Worm (Caenorhabditis elegans) whole organism, early embryonic: ENCODE results near the gene ZK354.7.
"Not testable (repeated sequence)": the region's sequence is repeated elsewhere in the genome, so short reads cannot be mapped to it uniquely, and the experiment has no call there.

Experiments used
- B0310.2 ChIP-seq: sonication (generic microtip); optimal IDR thresholded peaks from 2 replicates; lab custom pipeline; 2016; ENCODE audit warnings: mild to moderate bottlenecking, missing genetic modification characterization, missing compliant biosample characterization
- F13C5.2 ChIP-seq: sonication (generic microtip); optimal IDR thresholded peaks from 2 replicates; lab custom pipeline; 2017; ENCODE audit warnings: mild to moderate bottlenecking, missing genetic modification characterization, inconsistent platforms, missing compliant biosample characterization
- aly-1 ChIP-seq: sonication (generic microtip); optimal IDR thresholded peaks from 2 replicates; lab custom pipeline; 2016; ENCODE audit warnings: missing genetic modification characterization, missing compliant biosample characterization
- ama-1 ChIP-seq: fragments of 150-350 bp; optimal IDR thresholded peaks from 2 replicates; lab custom pipeline; 2014
- ceh-13 ChIP-seq: fragments of 200-800 bp; sonication (Bioruptor generic); optimal IDR thresholded peaks from 2 replicates; lab custom pipeline; 2018; ENCODE audit warnings: mild to moderate bottlenecking, missing genetic modification characterization, missing compliant biosample characterization
- ceh-36 ChIP-seq: sonication (generic microtip); optimal IDR thresholded peaks from 2 replicates; lab custom pipeline; 2016; ENCODE audit warnings: missing genetic modification characterization, inconsistent platforms, missing compliant biosample characterization
- ets-7 ChIP-seq: sonication (generic microtip); optimal IDR thresholded peaks from 2 replicates; lab custom pipeline; 2016; ENCODE audit warnings: missing genotype, missing genetic modification characterization, missing compliant biosample characterization
- flt-1 ChIP-seq: fragments of 200-800 bp; sonication (Bioruptor generic); IDR thresholded peaks from 2 replicates; pipeline ENCODE4 v1.3.6; 2022; ENCODE audit warnings: missing genetic modification characterization, missing compliant biosample characterization
- hmbx-1 ChIP-seq: sonication (generic microtip); optimal IDR thresholded peaks from 2 replicates; lab custom pipeline; 2016; ENCODE audit warnings: mild to moderate bottlenecking, missing genetic modification characterization, missing compliant biosample characterization
- hmg-4 ChIP-seq: fragments of 200-800 bp; sonication (Bioruptor generic); optimal IDR thresholded peaks from 2 replicates; lab custom pipeline; 2018; ENCODE audit warnings: mild to moderate bottlenecking, missing genetic modification characterization, missing compliant biosample characterization
- hnd-1 ChIP-seq: sonication (generic microtip); optimal IDR thresholded peaks from 2 replicates; lab custom pipeline; 2016; ENCODE audit warnings: missing genetic modification characterization, missing compliant biosample characterization
- pes-1 ChIP-seq: fragments of 200-800 bp; sonication (Bioruptor generic); IDR thresholded peaks from 2 replicates; pipeline ENCODE4 v1.3.6; 2022; ENCODE audit warnings: missing genetic modification reagents, missing genetic modification characterization, missing compliant biosample characterization
- scrt-1 ChIP-seq: fragments of 200-800 bp; sonication (Bioruptor generic); IDR thresholded peaks from 2 replicates; pipeline ENCODE4 v1.3.6; 2022; ENCODE audit warnings: missing genetic modification characterization, missing compliant biosample characterization
- sea-1 ChIP-seq: fragments of 200-800 bp; sonication (Bioruptor generic); conservative IDR thresholded peaks from 2 replicates; pipeline ENCODE4 v1.3.6; 2022; ENCODE audit warnings: missing genetic modification characterization, missing compliant biosample characterization
- tbx-11 ChIP-seq: fragments of 200-800 bp; sonication (Bioruptor generic); IDR thresholded peaks from 2 replicates; pipeline ENCODE4 v1.3.6; 2022; ENCODE audit warnings: missing genetic modification characterization, missing compliant biosample characterization
- tbx-37 ChIP-seq: fragments of 200-800 bp; sonication (Bioruptor generic); conservative IDR thresholded peaks from 2 replicates; pipeline ENCODE4 v1.3.6; 2022; ENCODE audit warnings: missing genetic modification reagents, missing genetic modification characterization, missing compliant biosample characterization
- tra-4 ChIP-seq: sonication (generic microtip); optimal IDR thresholded peaks from 2 replicates; lab custom pipeline; 2017; ENCODE audit warnings: missing genetic modification characterization, missing compliant biosample characterization

The ZK354.7 gene

DNA sequence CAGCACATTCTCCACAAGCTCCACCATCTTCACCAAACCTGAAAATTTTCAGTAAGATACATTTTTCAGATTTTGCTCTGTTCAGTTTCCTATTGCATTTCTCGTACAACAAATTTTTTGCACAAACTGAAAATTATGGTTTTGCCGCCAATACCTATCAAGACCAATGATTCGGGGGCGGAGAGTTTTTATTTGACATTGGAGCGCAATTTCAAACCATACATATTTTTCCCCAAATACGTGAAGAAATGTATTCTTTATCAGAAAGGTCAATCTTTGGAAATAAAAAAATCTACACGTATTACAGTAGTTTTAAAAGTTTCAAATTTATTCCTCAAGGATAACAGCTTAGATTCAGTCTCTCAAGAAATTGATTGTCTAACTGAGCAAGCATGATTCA is 36.5 kb downstream of the ZK354.7 start, which contains the start of gene F36H12.5:
Gene F36H12.5, plus strand, starts transcription at position 301 of the 400 bp plus-strand sequence.
- TF ChIP-seq ceh-36 (tag; lab: Kevin White, UChicago) (no peak), hmbx-1 (tag; lab: Kevin White, UChicago) (no peak), scrt-1 (no peak), F13C5.2 (no peak), tra-4 (tag; lab: Kevin White, UChicago) (no peak), pes-1 (GFP tag; lab: Robert Waterston, UW) (no peak), flt-1 (no peak), ama-1 (no peak), sea-1 (GFP tag; lab: Robert Waterston, UW) (no peak), hnd-1 (tag; lab: Kevin White, UChicago) (no peak), ets-7 (tag; lab: Kevin White, UChicago) (no peak), aly-1 (tag; lab: Kevin White, UChicago) (no peak), tbx-11 (GFP tag; lab: Robert Waterston, UW) (no peak), ceh-13 (no peak), tbx-37 (GFP tag; lab: Robert Waterston, UW) (no peak), hmg-4 (GFP tag; lab: Kevin White, UChicago) (no peak), B0310.2 (tag; lab: Kevin White, UChicago) (no peak)

DNA sequence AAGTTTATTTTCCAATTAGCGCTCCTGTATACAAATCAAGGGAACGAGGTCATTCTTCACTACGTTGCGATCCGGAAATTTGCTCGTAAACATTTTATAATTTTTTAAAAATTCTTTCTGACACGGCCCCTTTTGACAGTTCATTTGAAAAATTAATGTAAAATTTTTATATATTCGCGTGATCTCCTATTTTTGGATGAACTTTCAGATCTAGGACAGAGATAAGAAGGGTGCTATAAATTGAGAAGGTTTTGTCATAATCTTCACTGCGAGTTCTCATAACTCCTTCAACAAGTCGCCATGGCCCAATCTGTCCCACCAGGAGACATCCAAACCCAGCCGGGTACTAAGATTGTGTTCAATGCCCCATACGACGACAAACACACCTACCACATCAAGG is 42.6 kb downstream of the ZK354.7 start, which contains the start of gene msp-19:
Gene msp-19, plus strand, starts transcription at position 301 of the 400 bp plus-strand sequence.
- TF ChIP-seq pes-1 (GFP tag; lab: Robert Waterston, UW); ceh-36 (tag; lab: Kevin White, UChicago); hmbx-1 (tag; lab: Kevin White, UChicago): not testable (repeated sequence)

DNA sequence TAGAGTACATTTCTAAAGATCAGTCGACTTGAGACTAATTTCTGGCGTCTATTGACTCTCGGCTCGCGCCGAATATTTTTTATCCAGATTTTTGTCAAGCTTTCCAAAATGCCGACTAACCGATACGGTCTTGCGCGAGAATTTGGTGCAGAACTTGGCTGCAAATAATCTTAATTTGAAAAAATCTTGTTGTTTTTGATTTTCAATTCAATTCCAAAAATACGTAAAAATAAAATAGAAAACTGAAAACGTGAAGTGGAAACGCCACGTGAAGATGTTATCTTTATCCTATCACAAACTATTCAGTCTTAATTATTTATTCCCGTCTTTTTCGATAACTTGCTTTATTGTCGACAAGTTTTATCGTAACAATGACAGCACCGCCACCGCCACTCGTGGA is 44.5 kb downstream of the ZK354.7 start, which contains the start of gene ttbk-2.1:
Gene ttbk-2.1, plus strand, starts transcription at position 301 of the 400 bp plus-strand sequence.
- not testable (repeated sequence) for TF ChIP-seq hmbx-1 (tag; lab: Kevin White, UChicago); tbx-11 (GFP tag; lab: Robert Waterston, UW); F13C5.2

DNA sequence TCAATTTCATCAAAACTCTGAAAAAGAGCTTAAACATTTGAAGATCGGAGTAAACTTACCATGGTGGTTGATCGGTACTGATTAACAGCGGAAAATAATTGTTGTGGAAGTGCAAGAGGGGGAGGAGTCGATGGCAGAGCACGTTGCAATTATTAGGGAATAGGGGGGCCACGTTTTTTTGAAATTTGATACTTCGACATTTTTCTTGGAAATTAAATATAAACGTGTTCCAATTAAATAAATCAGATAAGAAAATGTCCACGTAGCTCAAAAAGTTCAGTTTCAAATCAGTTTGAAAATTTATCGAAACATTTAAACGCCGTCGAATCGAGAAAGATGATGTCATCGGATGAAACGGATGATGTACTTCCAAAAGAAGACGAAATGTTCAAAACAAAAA is 46.2 kb downstream of the ZK354.7 start, which contains the start of gene F36H12.9:
Gene F36H12.9, plus strand, starts transcription at position 301 of the 400 bp plus-strand sequence.
- TF ChIP-seq tbx-11 (GFP tag; lab: Robert Waterston, UW); tbx-37 (GFP tag; lab: Robert Waterston, UW); ceh-36 (tag; lab: Kevin White, UChicago): not testable (repeated sequence)

DNA sequence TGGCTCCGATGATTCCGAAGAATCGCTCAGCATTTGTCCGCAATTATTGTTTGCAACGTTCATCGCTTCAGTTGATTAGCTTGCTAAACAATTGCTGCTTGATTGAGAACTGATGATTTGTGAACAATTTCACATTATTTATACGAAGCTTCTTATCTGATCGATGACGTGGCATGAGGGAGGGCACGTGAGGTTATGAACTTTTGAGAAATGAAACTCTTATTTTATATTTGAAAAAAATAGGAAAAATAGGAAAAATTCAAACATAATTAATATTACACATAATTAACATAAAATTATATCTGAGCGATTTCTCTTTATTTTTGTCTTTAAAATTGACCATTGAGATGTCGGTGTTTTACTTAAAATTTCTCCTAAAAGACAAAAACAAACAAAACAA is 48.3 kb downstream of the ZK354.7 start, which contains the start of gene F36H12.10:
Gene F36H12.10, minus strand, starts transcription at position 101 of the 400 bp plus-strand sequence.
- not testable (repeated sequence) for TF ChIP-seq ceh-36 (tag; lab: Kevin White, UChicago); F13C5.2; sea-1 (GFP tag; lab: Robert Waterston, UW)
